Fruit fly (Drosophila melanogaster): ENCODE data around the gene Gas41.

DNA sequence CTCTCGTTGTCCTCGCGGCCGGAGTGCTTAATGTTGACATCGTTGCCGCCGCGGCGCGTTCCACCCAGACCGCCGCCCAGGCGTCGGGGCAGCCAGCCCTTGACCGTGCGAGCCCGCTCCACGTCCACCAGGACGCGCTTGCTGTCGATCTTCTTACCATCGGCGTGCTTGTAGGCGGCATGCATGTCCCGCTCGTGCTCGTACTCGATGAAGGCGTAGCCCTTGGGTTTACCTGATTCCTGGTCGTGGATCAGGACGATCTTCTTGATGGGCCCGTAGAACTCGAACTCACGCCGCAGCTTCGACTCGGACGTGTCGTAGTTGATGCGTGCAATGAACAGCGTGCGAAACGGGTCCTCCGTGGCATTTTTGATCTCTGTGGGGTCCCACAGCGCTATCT, 20.8 kb upstream of the Gas41 start:
- TF ChIP-seq h (optimal IDR thresholded peaks at IDR 0.05) (no peak), Myc (optimal IDR thresholded peaks at IDR 0.05) (no peak), psq (optimal IDR thresholded peaks at IDR 0.05) (no peak), insv (optimal IDR thresholded peaks at IDR 0.05) (no peak), Sin3A (optimal IDR thresholded peaks at IDR 0.05) (no peak)

All from Kc167 (cell line).